Worm (Caenorhabditis elegans): Measurements from ENCODE around the gene Y62E10A.24.

DNA sequence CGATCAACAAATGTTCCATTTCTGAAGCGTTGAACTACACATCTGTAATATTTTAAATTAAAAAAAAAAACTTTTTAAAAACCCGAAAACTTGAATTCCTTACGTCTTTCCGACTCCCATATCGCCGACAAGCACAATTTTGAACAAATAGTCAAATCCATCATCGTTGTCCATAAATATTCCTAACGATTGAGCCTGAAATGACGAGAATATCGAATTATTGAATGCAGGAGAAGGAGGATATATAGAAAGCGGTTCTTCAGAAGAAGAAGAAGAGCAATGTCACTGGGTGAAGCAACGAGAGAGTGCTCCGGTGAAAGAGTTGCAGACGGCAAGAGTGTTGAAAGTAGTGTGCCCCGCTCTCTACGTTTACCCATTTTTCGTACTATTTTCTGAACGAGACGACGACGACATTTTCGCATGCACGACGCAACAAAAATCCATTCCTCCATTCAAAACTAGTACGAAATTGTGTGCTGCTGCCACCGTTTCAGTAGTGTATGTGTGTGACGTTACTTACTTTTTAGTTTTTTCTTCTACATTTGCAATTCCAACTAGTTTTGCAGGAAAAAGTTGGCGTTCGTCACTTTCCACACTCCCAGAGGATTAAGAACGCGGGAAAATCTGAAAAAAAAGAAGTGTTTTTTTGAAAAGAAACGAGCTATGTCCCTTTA is 13.4 kb downstream of the Y62E10A.24 start, which contains the start of gene rab-19:
- TF ChIP-seq flt-1 (GFP tag; IDR thresholded peaks at IDR 0.05): no peak
- TF ChIP-seq tbx-37 (GFP tag; conservative IDR thresholded peaks at IDR 0.05): no peak
- no peak for TF ChIP-seq tra-4 (tag; optimal IDR thresholded peaks at IDR 0.05)
- TF ChIP-seq ama-1 (optimal IDR thresholded peaks at IDR 0.05): no peak
- no peak for TF ChIP-seq B0310.2 (tag; optimal IDR thresholded peaks at IDR 0.05)
- no peak for TF ChIP-seq ceh-36 (tag; optimal IDR thresholded peaks at IDR 0.05)
